Worm (Caenorhabditis elegans) whole organism, L3 larva: ENCODE measurements around the gene str-56.

Experiments used
- R02D3.7 ChIP-seq: fragments of 150-350 bp; optimal IDR thresholded peaks from 2 replicates; lab custom pipeline; 2014; ENCODE audit warnings: missing biosample characterization, missing genetic modification characterization
- ZK546.5 ChIP-seq: sonication (generic microtip); optimal IDR thresholded peaks from 2 replicates; lab custom pipeline; 2017; ENCODE audit warnings: missing biosample characterization, missing genetic modification characterization
- aly-2 ChIP-seq: fragments of 150-350 bp; optimal IDR thresholded peaks from 2 replicates; lab custom pipeline; 2014; ENCODE audit warnings: missing biosample characterization, missing genetic modification characterization
- ama-1 ChIP-seq: fragments of 150-350 bp; optimal IDR thresholded peaks from 2 replicates; lab custom pipeline; 2018
- ceh-28 ChIP-seq: fragments of 150-350 bp; optimal IDR thresholded peaks from 2 replicates; lab custom pipeline; 2014; ENCODE audit warnings: missing biosample characterization, missing genetic modification reagents, missing genetic modification characterization
- ceh-82 ChIP-seq: fragments of 150-350 bp; optimal IDR thresholded peaks from 2 replicates; lab custom pipeline; 2014; ENCODE audit warnings: missing biosample characterization, missing genetic modification characterization
- egl-27 ChIP-seq: sonication (generic microtip); optimal IDR thresholded peaks from 4 replicates; lab custom pipeline; 2017; ENCODE audit warnings: missing biosample characterization, missing genetic modification reagents, missing genetic modification characterization
- elt-1 ChIP-seq: fragments of 150-350 bp; optimal IDR thresholded peaks from 2 replicates; lab custom pipeline; 2014; ENCODE audit warnings: missing biosample characterization, missing genetic modification characterization
- elt-2 ChIP-seq: sonication (generic microtip); optimal IDR thresholded peaks from 2 replicates; lab custom pipeline; 2016; ENCODE audit warnings: missing genetic modification reagents, mild to moderate bottlenecking, missing genetic modification characterization, missing compliant biosample characterization
- elt-3 ChIP-seq, 3 experiments: fragments of 150-350 bp in 1 of 3; sonication (generic microtip) in 2 of 3; optimal IDR thresholded peaks; 2 replicates in 2 of 3; 4 replicates in 1 of 3; lab custom pipeline; 2014 to 2017; ENCODE audit warnings: missing biosample characterization in 3 of 3, missing genetic modification characterization in 3 of 3
- eor-1 ChIP-seq, 2 experiments: fragments of 150-350 bp; optimal IDR thresholded peaks; 2 replicates each; lab custom pipeline; 2014 to 2018; ENCODE audit warnings: missing biosample characterization in 2 of 2, missing genetic modification characterization in 2 of 2
- fkh-10 ChIP-seq: sonication (generic microtip); optimal IDR thresholded peaks from 2 replicates; lab custom pipeline; 2017; ENCODE audit warnings: missing biosample characterization, missing genetic modification reagents, missing genetic modification characterization
- fkh-2 ChIP-seq: fragments of 150-350 bp; optimal IDR thresholded peaks from 2 replicates; lab custom pipeline; 2014; ENCODE audit warnings: missing biosample characterization, missing genetic modification reagents, missing genetic modification characterization
- fos-1 ChIP-seq: fragments of 150-350 bp; optimal IDR thresholded peaks from 2 replicates; lab custom pipeline; 2014; ENCODE audit warnings: missing biosample characterization, missing genetic modification characterization
- hmg-11 ChIP-seq: sonication (generic microtip); optimal IDR thresholded peaks from 2 replicates; lab custom pipeline; 2016; ENCODE audit warnings: missing genetic modification characterization, missing compliant biosample characterization
- lin-15B ChIP-seq: fragments of 150-350 bp; optimal IDR thresholded peaks from 2 replicates; lab custom pipeline; 2014; ENCODE audit warnings: missing biosample characterization, missing genetic modification characterization
- lin-39 ChIP-seq: fragments of 150-350 bp; optimal IDR thresholded peaks from 2 replicates; lab custom pipeline; 2018; ENCODE audit warnings: missing biosample characterization, missing genetic modification reagents, missing genetic modification characterization
- lsy-12 ChIP-seq: sonication (generic microtip); optimal IDR thresholded peaks from 2 replicates; lab custom pipeline; 2016; ENCODE audit warnings: mild to moderate bottlenecking, missing genetic modification characterization, missing compliant biosample characterization
- mdl-1 ChIP-seq: fragments of 150-350 bp; optimal IDR thresholded peaks from 2 replicates; lab custom pipeline; 2014; ENCODE audit warnings: missing biosample characterization, missing genetic modification characterization
- mml-1 ChIP-seq: fragments of 150-350 bp; sonication (generic microtip); optimal IDR thresholded peaks from 3 replicates; lab custom pipeline; 2014; ENCODE audit warnings: missing biosample characterization, missing genetic modification characterization
- nfya-1 ChIP-seq: sonication (generic microtip); optimal IDR thresholded peaks from 2 replicates; lab custom pipeline; 2017; ENCODE audit warnings: missing genetic modification characterization, mild to moderate bottlenecking, missing compliant biosample characterization, antibody characterized with exemption, moderate library complexity; ENCODE audit not compliant: insufficient read depth
- nhr-12 ChIP-seq: fragments of 150-350 bp; optimal IDR thresholded peaks from 2 replicates; lab custom pipeline; 2014; ENCODE audit warnings: missing biosample characterization, missing genetic modification characterization
- nhr-23 ChIP-seq: fragments of 150-350 bp; optimal IDR thresholded peaks from 2 replicates; lab custom pipeline; 2014; ENCODE audit warnings: missing biosample characterization, missing genetic modification reagents, missing genetic modification characterization
- nhr-25 ChIP-seq: sonication (generic microtip); optimal IDR thresholded peaks from 2 replicates; lab custom pipeline; 2017; ENCODE audit warnings: missing biosample characterization, missing genetic modification characterization
- nhr-28 ChIP-seq: fragments of 150-350 bp; optimal IDR thresholded peaks from 2 replicates; lab custom pipeline; 2014; ENCODE audit warnings: missing biosample characterization, missing genetic modification characterization
- nhr-43 ChIP-seq: sonication (generic microtip); optimal IDR thresholded peaks from 2 replicates; lab custom pipeline; 2016; ENCODE audit warnings: mild to moderate bottlenecking, missing genetic modification characterization, missing compliant biosample characterization; ENCODE audit not compliant: poor library complexity, severe bottlenecking
- nhr-67 ChIP-seq: fragments of 150-350 bp; optimal IDR thresholded peaks from 2 replicates; lab custom pipeline; 2014; ENCODE audit warnings: missing biosample characterization, missing genetic modification characterization
- nhr-76 ChIP-seq: fragments of 150-350 bp; sonication (generic microtip); optimal IDR thresholded peaks from 5 replicates; lab custom pipeline; 2014; ENCODE audit warnings: missing biosample characterization, missing genetic modification characterization
- nhr-77 ChIP-seq: fragments of 150-350 bp; optimal IDR thresholded peaks from 2 replicates; lab custom pipeline; 2014; ENCODE audit warnings: missing biosample characterization, missing genetic modification characterization
- pha-4 ChIP-seq: fragments of 150-350 bp; optimal IDR thresholded peaks from 2 replicates; lab custom pipeline; 2014; ENCODE audit warnings: missing biosample characterization, missing genetic modification reagents, missing genetic modification characterization
- pqm-1 ChIP-seq: fragments of 150-350 bp; optimal IDR thresholded peaks from 2 replicates; lab custom pipeline; 2017; ENCODE audit warnings: missing biosample characterization, missing genetic modification characterization, inconsistent platforms
- skn-1 ChIP-seq: fragments of 150-350 bp; optimal IDR thresholded peaks from 2 replicates; lab custom pipeline; 2014; ENCODE audit warnings: missing biosample characterization, missing genetic modification characterization
- snpc-4 ChIP-seq: fragments of 150-350 bp; optimal IDR thresholded peaks from 2 replicates; lab custom pipeline; 2014; ENCODE audit warnings: missing biosample characterization, missing genetic modification characterization
- unc-39 ChIP-seq: sonication (generic microtip); optimal IDR thresholded peaks from 4 replicates; lab custom pipeline; 2017; ENCODE audit warnings: missing biosample characterization, missing genetic modification characterization
- unc-62 ChIP-seq: fragments of 150-350 bp; sonication (generic microtip); optimal IDR thresholded peaks from 4 replicates; lab custom pipeline; 2014; ENCODE audit warnings: missing biosample characterization, missing genetic modification reagents, missing genetic modification characterization
- ztf-11 ChIP-seq: fragments of 150-350 bp; optimal IDR thresholded peaks from 2 replicates; lab custom pipeline; 2014; ENCODE audit warnings: missing biosample characterization, missing genetic modification characterization

Gene str-56

DNA sequence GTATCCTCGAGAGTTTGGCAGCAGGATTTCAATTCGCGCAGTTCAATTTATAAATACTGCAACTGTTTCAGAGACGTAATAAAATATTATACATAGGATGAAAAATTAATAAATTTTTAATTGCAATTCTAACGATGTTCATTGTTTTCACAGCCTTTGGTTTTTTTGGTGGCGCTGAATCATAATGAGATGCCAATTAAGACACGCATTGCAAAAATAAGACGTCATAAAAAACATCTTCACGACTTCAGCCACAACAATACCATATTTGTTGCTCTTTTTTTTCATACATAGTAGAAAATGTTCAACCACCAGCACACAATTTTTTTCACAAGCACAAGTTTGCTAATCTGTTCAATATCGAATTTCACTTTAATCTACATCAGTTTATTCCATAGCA is at the start of gene str-56:
TSS of gene str-56 (plus strand) at position 301 of the 400 bp plus-strand sequence.
- TF ChIP-seq ceh-28 (tag; lab: Kevin White, UChicago) (no peak), ztf-11 (tag; lab: Kevin White, UChicago) (no peak), skn-1 (tag; lab: Kevin White, UChicago) (no peak), pha-4 (tag; lab: Kevin White, UChicago) (no peak), nhr-67 (no peak), nhr-12 (tag; lab: Kevin White, UChicago) (no peak), nhr-43 (no peak), unc-39 (tag; lab: Kevin White, UChicago) (no peak), ceh-82 (no peak), mml-1 (tag; lab: Kevin White, UChicago) (no peak), ZK546.5 (tag; lab: Kevin White, UChicago) (no peak)

DNA sequence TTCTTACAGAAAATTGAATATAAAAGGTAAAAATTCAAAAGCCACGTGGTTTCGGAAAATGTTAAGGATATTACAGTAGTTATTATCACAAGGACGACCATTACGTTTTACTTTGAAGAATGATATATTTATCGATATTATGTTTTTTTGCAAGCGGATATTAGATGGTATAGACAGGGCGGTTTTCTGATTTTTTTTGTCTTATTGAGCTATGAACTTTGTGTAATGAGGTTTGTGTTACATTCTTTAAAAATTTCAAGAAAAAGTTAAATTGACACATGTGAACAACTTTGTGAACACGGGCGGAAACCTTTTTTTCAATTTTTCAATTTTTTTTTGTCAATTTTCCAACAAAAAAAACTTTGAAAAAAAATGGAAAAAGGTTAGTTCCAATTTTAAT is 47.5 kb upstream of the str-56 start, which contains the start of gene srbc-50:
TSS of gene srbc-50 (minus strand) at position 101 of the 400 bp plus-strand sequence.
- TF ChIP-seq nhr-43 = no peak
- no peak for TF ChIP-seq fkh-10 (GFP tag; lab: Kevin White, UChicago)
- no peak for TF ChIP-seq lin-15B (tag; lab: Kevin White, UChicago)
- TF ChIP-seq ama-1 (lab: Kevin White, UChicago) = no peak
- TF ChIP-seq lin-39 (tag; lab: Kevin White, UChicago) = no peak
- TF ChIP-seq eor-1 (tag; optimal IDR thresholded peaks at IDR 0.05; lab: Kevin White, UChicago) = no peak
- no peak for TF ChIP-seq fos-1 (tag; lab: Kevin White, UChicago)
- TF ChIP-seq ceh-82 = no peak
- TF ChIP-seq elt-3 (tag; optimal IDR thresholded peaks at IDR 0.05; lab: Kevin White, UChicago) = no peak
- no peak for TF ChIP-seq nhr-76 (tag; lab: Kevin White, UChicago)
- no peak for TF ChIP-seq nhr-25
- TF ChIP-seq egl-27 = no peak

DNA sequence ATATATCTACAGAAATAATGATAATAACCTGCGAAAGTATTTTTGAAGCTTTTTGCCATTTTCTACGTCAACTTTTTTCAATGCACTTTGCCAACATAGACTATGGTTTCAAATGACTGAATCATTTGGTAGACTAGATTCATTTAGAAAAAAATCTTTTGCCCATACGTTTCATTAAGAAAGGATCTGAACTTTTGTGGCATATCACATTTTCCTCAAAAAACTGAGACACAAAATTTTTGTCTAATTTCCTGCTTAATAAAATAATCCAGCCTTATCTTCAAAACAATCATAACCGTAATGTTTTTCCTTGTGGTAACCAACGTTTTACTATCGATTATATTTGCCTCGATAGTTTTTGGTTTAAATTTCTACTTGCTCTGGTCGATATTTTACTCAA is 46.3 kb upstream of the str-56 start, which contains the start of gene srbc-51:
TSS of gene srbc-51 (plus strand) at position 301 of the 400 bp plus-strand sequence.
- TF ChIP-seq nhr-77 (tag; lab: Kevin White, UChicago) (no peak), hmg-11 (tag; lab: Kevin White, UChicago) (no peak), R02D3.7 (tag; lab: Kevin White, UChicago) (no peak), nhr-43 (no peak), mdl-1 (tag; lab: Kevin White, UChicago) (no peak), nfya-1 (tag; lab: Kevin White, UChicago) (no peak), nhr-67 (no peak), ZK546.5 (tag; lab: Kevin White, UChicago) (no peak), pha-4 (tag; lab: Kevin White, UChicago) (no peak), snpc-4 (tag; lab: Kevin White, UChicago) (no peak), elt-3 (tag; optimal IDR thresholded peaks at IDR 0.05; lab: Kevin White, UChicago) (no peak), unc-39 (tag; lab: Kevin White, UChicago) (no peak), nhr-23 (tag; lab: Kevin White, UChicago) (no peak)

DNA sequence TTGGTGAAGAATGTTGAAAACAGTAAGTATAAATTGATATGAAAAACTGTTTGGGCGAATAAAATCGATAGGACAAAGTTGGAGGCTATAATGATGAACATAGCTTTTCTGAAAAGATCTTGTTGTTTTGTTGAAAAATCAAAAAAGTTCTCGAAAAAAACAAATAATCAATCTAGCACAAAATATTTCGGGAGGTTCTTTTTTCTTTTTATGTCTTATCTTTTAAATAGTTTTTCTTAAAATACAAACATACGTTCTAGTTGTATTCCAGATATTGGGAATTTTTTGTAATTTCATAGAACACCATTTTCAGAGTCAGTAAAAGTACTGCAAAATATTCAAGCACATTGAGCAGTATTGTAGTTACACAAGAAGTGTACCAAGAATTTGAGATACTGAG is 42.5 kb upstream of the str-56 start, which contains the start of gene srbc-55:
TSS of gene srbc-55 (minus strand) at position 101 of the 400 bp plus-strand sequence.
- TF ChIP-seq elt-3 (tag; optimal IDR thresholded peaks at IDR 0.05; lab: Kevin White, UChicago) (no peak), nhr-28 (no peak), nfya-1 (tag; lab: Kevin White, UChicago) (no peak), pqm-1 (tag; lab: Kevin White, UChicago) (no peak), fkh-2 (tag; lab: Kevin White, UChicago) (no peak)

DNA sequence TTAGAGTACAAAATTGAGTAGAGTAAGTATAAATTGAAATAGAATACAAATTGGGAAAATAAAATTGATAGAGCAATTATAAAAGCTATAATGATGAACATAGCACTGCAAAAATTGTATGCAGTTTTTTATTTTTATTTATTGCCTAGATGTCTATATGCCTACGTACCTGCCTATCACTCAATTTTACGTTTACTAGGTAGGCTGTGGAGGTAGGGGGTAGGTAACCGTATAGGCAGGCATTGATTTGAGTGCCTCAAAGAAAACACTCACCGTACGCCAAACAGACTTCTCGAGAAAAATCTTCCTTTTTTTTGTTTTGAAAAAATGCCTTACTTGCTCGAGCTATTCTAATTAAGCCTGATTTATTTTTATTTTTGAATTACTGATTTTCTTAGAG is 40.8 kb upstream of the str-56 start, which contains the start of gene srbc-56:
TSS of gene srbc-56 (minus strand) at position 101 of the 400 bp plus-strand sequence.
- TF ChIP-seq aly-2 (tag; lab: Kevin White, UChicago) = no peak
- no peak for TF ChIP-seq elt-2 (tag; lab: Kevin White, UChicago)
- no peak for TF ChIP-seq pha-4 (tag; lab: Kevin White, UChicago)
- no peak for TF ChIP-seq nhr-77 (tag; lab: Kevin White, UChicago)
- no peak for TF ChIP-seq nhr-28
- no peak for TF ChIP-seq snpc-4 (tag; lab: Kevin White, UChicago)
- no peak for TF ChIP-seq unc-39 (tag; lab: Kevin White, UChicago)
- TF ChIP-seq elt-3 (tag; optimal IDR thresholded peaks at IDR 0.05; lab: Kevin White, UChicago) = no peak
- TF ChIP-seq lsy-12 (tag; lab: Kevin White, UChicago) = no peak
- no peak for TF ChIP-seq nhr-12 (tag; lab: Kevin White, UChicago)
- TF ChIP-seq unc-62 = no peak
- TF ChIP-seq elt-1 (tag; lab: Kevin White, UChicago) = no peak
- TF ChIP-seq, all 47 proteins: peak for 0
